Fruit fly (Drosophila melanogaster) whole organism, prepupa: ENCODE measurements around the gene CG5973.
A peak's percentile ranks its signal among the peaks of the same experiment; 100 is the strongest.

ENCODE experiments used
- Blimp-1 ChIP-seq: fragments of 200-800 bp; sonication (Bioruptor generic); optimal IDR thresholded peaks from 3 replicates; lab custom pipeline; 2017; ENCODE audit warnings: missing biosample characterization, missing genetic modification characterization, mild to moderate bottlenecking, moderate library complexity, missing genetic modification reagents
- CG10631 ChIP-seq: fragments of 200-800 bp; sonication (Bioruptor generic); optimal IDR thresholded peaks from 2 replicates; lab custom pipeline; 2016; ENCODE audit warnings: missing biosample characterization, missing genetic modification characterization
- CG3032 ChIP-seq: fragments of 200-800 bp; optimal IDR thresholded peaks from 2 replicates; lab custom pipeline; 2019; ENCODE audit warnings: missing biosample characterization, mild to moderate bottlenecking, missing genetic modification characterization, moderate library complexity
- CG31627 ChIP-seq: fragments of 200-800 bp; sonication (Bioruptor generic); optimal IDR thresholded peaks from 3 replicates; lab custom pipeline; 2016; ENCODE audit warnings: missing biosample characterization, missing genetic modification characterization
- CG32006 ChIP-seq: fragments of 200-800 bp; sonication (Bioruptor generic); optimal IDR thresholded peaks from 3 replicates; lab custom pipeline; 2017; ENCODE audit warnings: missing biosample characterization, mild to moderate bottlenecking, missing genetic modification characterization
- CG34406 ChIP-seq: fragments of 200-800 bp; sonication (Bioruptor generic); optimal IDR thresholded peaks from 3 replicates; lab custom pipeline; 2016; ENCODE audit warnings: missing biosample characterization, missing genetic modification characterization
- CG6276 ChIP-seq: fragments of 200-800 bp; sonication (Bioruptor generic); optimal IDR thresholded peaks from 2 replicates; lab custom pipeline; 2017; ENCODE audit warnings: missing biosample characterization, mild to moderate bottlenecking, missing genetic modification characterization
- CG6792 ChIP-seq: fragments of 200-800 bp; sonication (Bioruptor generic); optimal IDR thresholded peaks from 3 replicates; lab custom pipeline; 2016; ENCODE audit warnings: missing biosample characterization, missing genetic modification characterization
- CG6854 ChIP-seq: fragments of 200-800 bp; sonication (Bioruptor generic); optimal IDR thresholded peaks from 2 replicates; lab custom pipeline; 2017; ENCODE audit warnings: missing biosample characterization, mild to moderate bottlenecking, missing genetic modification characterization
- CG7368 ChIP-seq: fragments of 200-800 bp; sonication (Bioruptor generic); optimal IDR thresholded peaks from 3 replicates; lab custom pipeline; 2016; ENCODE audit warnings: missing biosample characterization, missing genetic modification characterization
- CG8119 ChIP-seq: fragments of 200-800 bp; sonication (Bioruptor generic); IDR thresholded peaks from 3 replicates; pipeline ENCODE4 v1.3.6; 2022; ENCODE audit warnings: missing biosample characterization, missing genetic modification characterization
- CG8319 ChIP-seq: fragments of 200-800 bp; sonication (Bioruptor generic); optimal IDR thresholded peaks from 3 replicates; lab custom pipeline; 2016; ENCODE audit warnings: missing biosample characterization, missing genetic modification characterization
- CG8632 ChIP-seq: fragments of 200-800 bp; sonication (Bioruptor generic); optimal IDR thresholded peaks from 3 replicates; lab custom pipeline; 2016; ENCODE audit warnings: missing biosample characterization, missing genetic modification characterization
- Eip75B ChIP-seq: fragments of 200-800 bp; sonication (Bioruptor generic); optimal IDR thresholded peaks from 3 replicates; lab custom pipeline; 2016; ENCODE audit warnings: missing biosample characterization, missing genetic modification characterization
- Eip78C ChIP-seq: fragments of 200-800 bp; sonication (Bioruptor generic); peaks from one replicate; lab custom pipeline; 2016; ENCODE audit warnings: missing biosample characterization, missing genetic modification characterization
- Eip93F ChIP-seq: fragments of 200-800 bp; sonication (Bioruptor generic); optimal IDR thresholded peaks from 2 replicates; lab custom pipeline; 2016; ENCODE audit warnings: missing biosample characterization, mild to moderate bottlenecking, missing genetic modification characterization
- Ets96B ChIP-seq: fragments of 200-800 bp; optimal IDR thresholded peaks from 2 replicates; lab custom pipeline; 2019; ENCODE audit warnings: missing biosample characterization, mild to moderate bottlenecking, missing genetic modification characterization, moderate library complexity
- Hr4 ChIP-seq: fragments of 200-800 bp; sonication (Bioruptor generic); optimal IDR thresholded peaks from 3 replicates; lab custom pipeline; 2016; ENCODE audit warnings: missing biosample characterization, missing genetic modification characterization
- Lpt ChIP-seq: fragments of 200-800 bp; sonication (Bioruptor generic); optimal IDR thresholded peaks from 3 replicates; lab custom pipeline; 2016; ENCODE audit warnings: missing biosample characterization, missing genetic modification characterization
- Sox14 ChIP-seq: fragments of 200-800 bp; sonication (Bioruptor generic); optimal IDR thresholded peaks from 3 replicates; lab custom pipeline; 2016; ENCODE audit warnings: missing biosample characterization, missing genetic modification characterization
- acj6 ChIP-seq: fragments of 200-800 bp; sonication (Bioruptor generic); optimal IDR thresholded peaks from 3 replicates; lab custom pipeline; 2016; ENCODE audit warnings: missing biosample characterization, missing genetic modification characterization
- cyc ChIP-seq: fragments of 200-800 bp; sonication (Bioruptor generic); optimal IDR thresholded peaks from 3 replicates; lab custom pipeline; 2016; ENCODE audit warnings: missing biosample characterization, missing genetic modification characterization
- dac ChIP-seq: fragments of 200-800 bp; sonication (Bioruptor generic); optimal IDR thresholded peaks from 2 replicates; lab custom pipeline; 2017; ENCODE audit warnings: missing biosample characterization, mild to moderate bottlenecking, missing genetic modification characterization
- dsx ChIP-seq: fragments of 200-800 bp; optimal IDR thresholded peaks from 3 replicates; lab custom pipeline; 2019; ENCODE audit warnings: missing biosample characterization, mild to moderate bottlenecking, missing genetic modification characterization, moderate library complexity; ENCODE audit not compliant: poor library complexity, severe bottlenecking
- esn ChIP-seq: fragments of 200-800 bp; sonication (Bioruptor generic); optimal IDR thresholded peaks from 2 replicates; lab custom pipeline; 2016; ENCODE audit warnings: missing biosample characterization, mild to moderate bottlenecking, missing genetic modification characterization, moderate library complexity
- fd85E ChIP-seq: fragments of 200-800 bp; sonication (Bioruptor generic); optimal IDR thresholded peaks from 3 replicates; lab custom pipeline; 2016; ENCODE audit warnings: missing biosample characterization, missing genetic modification characterization
- fkh ChIP-seq: fragments of 200-800 bp; sonication (Bioruptor generic); optimal IDR thresholded peaks from 3 replicates; lab custom pipeline; 2017; ENCODE audit warnings: missing biosample characterization, mild to moderate bottlenecking, missing genetic modification characterization, moderate library complexity
- lz ChIP-seq: fragments of 200-800 bp; sonication (Bioruptor generic); optimal IDR thresholded peaks from 3 replicates; lab custom pipeline; 2016; ENCODE audit warnings: missing biosample characterization, missing genetic modification characterization
- salr ChIP-seq, 2 experiments: fragments of 200-800 bp; sonication (Bioruptor generic); optimal IDR thresholded peaks; 3 replicates each; lab custom pipeline; 2016 to 2018; ENCODE audit warnings: missing biosample characterization in 2 of 2, missing genetic modification characterization in 2 of 2, mild to moderate bottlenecking in 1 of 2
- spab ChIP-seq: fragments of 200-800 bp; sonication (Bioruptor generic); optimal IDR thresholded peaks from 2 replicates; lab custom pipeline; 2017; ENCODE audit warnings: missing biosample characterization, mild to moderate bottlenecking, missing genetic modification characterization, missing genetic modification reagents
- svp ChIP-seq: fragments of 200-800 bp; sonication (Bioruptor generic); peaks from one replicate; lab custom pipeline; 2016; ENCODE audit warnings: missing biosample characterization, missing genetic modification characterization
- topi ChIP-seq: fragments of 200-800 bp; sonication (Bioruptor generic); optimal IDR thresholded peaks from 3 replicates; lab custom pipeline; 2016; ENCODE audit warnings: missing biosample characterization, missing genetic modification characterization

CG5973 gene

DNA sequence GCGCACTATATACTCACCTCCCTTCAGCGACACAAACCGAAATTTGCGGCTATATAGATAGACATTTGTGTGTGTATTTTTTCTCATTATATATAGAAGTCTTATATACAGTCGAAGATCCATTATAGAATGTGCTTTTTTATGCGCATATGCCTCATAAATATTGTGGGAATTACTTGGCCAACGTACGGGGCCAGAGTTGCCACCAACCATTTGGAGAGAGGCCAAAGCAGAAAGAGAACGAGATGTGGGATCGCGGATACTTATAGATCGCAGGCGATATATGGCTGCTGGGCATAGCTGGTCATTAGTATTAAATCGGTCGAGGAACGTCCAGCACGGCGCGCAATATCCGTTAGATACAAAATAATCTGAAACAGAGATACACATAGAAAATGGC, 32.4 kb upstream of the CG5973 start, which contains the start of gene CG5177:
CG5177 (plus strand) TSS at position 305 of the 400 bp plus-strand sequence.
- TF ChIP-seq CG8319 (no peak), spab (GFP tag; lab: Kevin White, UChicago) (no peak)

DNA sequence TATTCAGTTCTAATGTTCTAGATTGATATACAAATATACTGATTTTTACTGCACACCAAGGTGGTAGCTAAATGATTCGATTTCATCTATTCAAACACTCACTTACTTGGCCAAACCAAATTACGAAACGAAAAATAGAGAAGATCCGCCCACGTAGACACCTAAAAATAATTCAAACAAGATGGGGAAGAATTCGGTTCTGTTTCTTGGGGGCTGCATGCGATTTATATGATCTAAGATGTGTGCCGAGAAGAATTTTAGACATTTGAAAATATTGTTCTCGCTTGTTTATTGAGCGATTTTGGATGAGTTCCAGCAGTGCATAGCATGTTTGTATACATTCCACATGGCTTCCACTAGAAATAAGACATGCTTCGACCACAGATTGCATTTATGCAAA, 29.7 kb upstream of the CG5973 start:
- TF ChIP-seq svp (GFP tag; lab: Kevin White, UChicago) (no peak), CG6854 (GFP tag; lab: Kevin White, UChicago) (no peak), spab (GFP tag; lab: Kevin White, UChicago) (no peak), fd85E (GFP tag; lab: Kevin White, UChicago) (no peak), Blimp-1 (GFP tag; lab: Kevin White, UChicago) (no peak), CG8119 (no peak), CG6792 (GFP tag; lab: Kevin White, UChicago) (no peak), CG8632 (GFP tag; lab: Kevin White, UChicago) (no peak)

DNA sequence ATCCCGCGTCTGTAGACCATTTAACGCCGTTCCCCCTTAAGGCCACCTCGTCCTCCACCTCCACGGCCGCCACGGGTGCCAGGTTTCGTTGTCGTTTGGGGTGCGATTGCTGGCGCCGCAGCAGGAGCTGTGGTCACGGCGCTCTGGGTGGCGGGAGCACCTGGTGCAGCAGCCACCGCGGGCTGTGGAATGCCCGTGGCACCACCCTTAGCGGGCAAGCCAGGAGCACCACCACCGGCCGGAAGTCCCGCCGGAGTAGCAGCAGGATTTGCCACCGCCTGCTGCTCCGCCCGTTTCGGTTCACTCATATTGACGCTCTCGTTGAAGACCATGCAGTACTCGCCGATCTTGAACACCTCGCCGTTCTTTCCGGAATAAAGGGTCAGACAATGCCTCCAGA, 28.3 kb upstream of the CG5973 start:
- no peak for TF ChIP-seq Hr4 (GFP tag; lab: Kevin White, UChicago)

DNA sequence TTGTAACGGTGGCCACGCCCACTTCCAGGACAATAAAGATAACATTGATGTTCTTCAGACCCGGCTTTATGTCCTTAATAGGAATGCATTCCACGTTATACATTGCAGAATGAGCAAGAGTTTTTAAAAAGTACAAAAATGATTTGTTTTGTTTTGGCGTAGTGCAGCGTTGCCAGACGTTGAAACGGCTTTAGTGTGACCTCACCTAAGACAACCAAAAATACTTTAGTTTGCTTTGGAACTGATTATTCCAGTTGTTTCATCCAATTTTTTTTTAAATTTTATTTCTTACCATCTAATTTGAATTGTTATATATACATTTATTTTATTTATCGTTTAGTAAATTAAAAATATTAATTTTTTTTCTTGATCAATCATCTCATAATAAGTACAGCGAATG, 27.7 kb upstream of the CG5973 start, which contains the start of gene CG5181:
CG5181 (minus strand) TSS at position 208 of the 400 bp plus-strand sequence.
- TF ChIP-seq Eip75B (GFP tag; lab: Kevin White, UChicago) (no peak), dsx (no peak), CG6854 (GFP tag; lab: Kevin White, UChicago) (no peak), acj6 (GFP tag; lab: Kevin White, UChicago) (no peak), CG6276 (GFP tag; lab: Kevin White, UChicago) (no peak), dac (GFP tag; lab: Kevin White, UChicago) (no peak), Ets96B (tag; lab: Kevin White, UChicago) (no peak)

DNA sequence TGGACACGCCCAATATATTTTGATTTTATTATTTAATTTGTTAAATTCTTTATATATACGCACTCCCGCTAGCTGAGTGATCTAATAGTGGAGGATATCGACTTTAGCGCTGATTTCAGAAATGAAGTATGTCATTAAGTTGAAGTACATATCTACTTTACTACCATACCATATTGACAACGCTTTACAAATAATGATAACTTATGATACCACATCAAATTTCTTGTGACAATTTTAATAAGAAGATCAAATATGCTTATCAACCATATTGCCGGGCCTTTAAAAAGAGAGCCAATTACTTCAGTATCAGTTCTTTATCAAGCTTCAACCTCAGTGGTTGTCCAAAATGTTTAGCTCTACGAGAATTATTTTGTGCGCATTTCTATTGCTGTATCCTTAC, 26.7 kb upstream of the CG5973 start, which contains the start of gene CG15818:
CG15818 (plus strand) TSS at position 301 of the 400 bp plus-strand sequence.
- TF ChIP-seq Ets96B (tag; lab: Kevin White, UChicago) (no peak), CG7368 (GFP tag; lab: Kevin White, UChicago) (no peak), Lpt (GFP tag; lab: Kevin White, UChicago) (no peak), svp (GFP tag; lab: Kevin White, UChicago) (no peak), CG32006 (GFP tag; lab: Kevin White, UChicago) (no peak), CG34406 (GFP tag; lab: Kevin White, UChicago) (no peak), Eip78C (GFP tag; lab: Kevin White, UChicago) (no peak)

DNA sequence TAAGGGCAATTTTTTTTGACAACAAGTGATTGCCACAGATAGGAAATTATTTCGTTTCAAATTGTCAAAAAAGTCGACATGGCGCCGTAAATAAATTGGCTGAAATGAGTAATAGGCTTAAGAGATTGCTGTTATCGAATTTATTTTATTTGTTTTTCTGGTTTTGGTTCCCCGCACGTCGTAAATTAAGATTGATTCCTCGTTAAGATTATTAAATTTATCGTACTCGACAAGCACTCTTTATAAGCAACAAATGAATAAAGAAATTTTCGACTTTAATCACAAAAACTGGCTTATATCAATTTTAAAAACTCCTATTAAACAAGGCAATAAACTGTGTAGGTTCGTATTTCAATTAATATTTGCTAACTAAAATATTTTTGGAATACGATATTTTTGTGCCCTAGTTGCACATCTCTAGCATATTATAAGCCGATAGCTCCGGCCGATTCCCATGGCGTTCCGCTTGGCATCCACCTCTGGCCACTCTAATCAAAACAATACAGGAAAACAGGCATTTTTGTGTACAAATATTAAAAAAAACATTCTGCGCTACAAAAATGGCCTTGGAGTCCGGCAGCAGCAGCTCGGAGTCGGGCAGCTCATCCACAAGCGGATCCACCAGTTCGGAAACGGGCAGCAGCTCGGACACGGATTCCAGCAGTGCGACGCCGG, 25.2 kb upstream of the CG5973 start, which contains the start of gene chm:
chm (plus strand) TSS at position 471 of the 675 bp plus-strand sequence.
- TF ChIP-seq esn (GFP tag; lab: Kevin White, UChicago) (peak; percentile 63), cyc (GFP tag; lab: Kevin White, UChicago) (peak; percentile 17), Eip93F (GFP tag; lab: Kevin White, UChicago) (peak; percentile 55), CG8319 (no peak), lz (GFP tag; lab: Kevin White, UChicago) (peak; percentile 47), CG31627 (GFP tag; lab: Kevin White, UChicago) (peak; percentile 54), fkh (GFP tag; lab: Kevin White, UChicago) (peak; percentile 50), CG10631 (no peak), salr (GFP tag; optimal IDR thresholded peaks at IDR 0.05; lab: Kevin White, UChicago) (no peak), CG3032 (peak; percentile 47), Eip78C (GFP tag; lab: Kevin White, UChicago) (peak; percentile 67), topi (GFP tag; lab: Kevin White, UChicago) (peak; percentile 34), Sox14 (GFP tag; lab: Kevin White, UChicago) (peak; percentile 60)
